Fruit fly (Drosophila melanogaster) whole organism, embryonic: ENCODE results near the gene pros.

ENCODE experiments used
- CG10274 ChIP-seq: fragments of 200-800 bp; sonication (Bioruptor generic); optimal IDR thresholded peaks from 3 replicates; lab custom pipeline; 2017; ENCODE audit warnings: missing biosample characterization, mild to moderate bottlenecking, missing genetic modification characterization
- CG10431 ChIP-seq: fragments of 200-800 bp; sonication (Bioruptor generic); optimal IDR thresholded peaks from 3 replicates; lab custom pipeline; 2018; ENCODE audit warnings: missing biosample characterization, mild to moderate bottlenecking, missing genetic modification characterization
- CG11247 ChIP-seq: fragments of 200-800 bp; sonication (Bioruptor generic); IDR thresholded peaks from 2 replicates; pipeline ENCODE4 v1.3.6; 2022; ENCODE audit warnings: missing biosample characterization, missing genetic modification characterization
- CG12659 ChIP-seq: fragments of 200-800 bp; sonication (Bioruptor generic); optimal IDR thresholded peaks from 3 replicates; lab custom pipeline; 2017; ENCODE audit warnings: mild to moderate bottlenecking, missing biosample characterization, missing genetic modification reagents, missing genetic modification characterization
- CG13775 ChIP-seq: fragments of 200-800 bp; sonication (Bioruptor generic); optimal IDR thresholded peaks from 3 replicates; lab custom pipeline; 2017; ENCODE audit warnings: missing biosample characterization, mild to moderate bottlenecking, missing genetic modification characterization
- CG14441 ChIP-seq: fragments of 200-800 bp; sonication (Bioruptor generic); IDR thresholded peaks from 2 replicates; pipeline ENCODE4 v1.3.6; 2022; ENCODE audit warnings: missing biosample characterization, missing genetic modification characterization
- CG15479 ChIP-seq: fragments of 200-800 bp; sonication (Bioruptor generic); optimal IDR thresholded peaks from 3 replicates; lab custom pipeline; 2019; ENCODE audit warnings: missing biosample characterization, mild to moderate bottlenecking, missing genetic modification characterization, moderate library complexity
- CG1647 ChIP-seq: fragments of 200-800 bp; sonication (Bioruptor generic); optimal IDR thresholded peaks from 3 replicates; lab custom pipeline; 2016; ENCODE audit warnings: missing biosample characterization, missing genetic modification characterization
- CG3726 ChIP-seq: fragments of 200-800 bp; sonication (Bioruptor generic); IDR thresholded peaks from 3 replicates; pipeline ENCODE4, ENCODE4 v1.3.6; 2022; ENCODE audit warnings: missing biosample characterization, missing genetic modification characterization
- CG4360 ChIP-seq: fragments of 200-800 bp; sonication (Bioruptor generic); IDR thresholded peaks from 2 replicates; pipeline ENCODE4 v1.3.6; 2022; ENCODE audit warnings: missing biosample characterization, missing genetic modification characterization
- CG43689 ChIP-seq: fragments of 200-800 bp; sonication (Bioruptor generic); IDR thresholded peaks from 2 replicates; pipeline ENCODE4 v1.3.6; 2022; ENCODE audit warnings: missing biosample characterization, missing genetic modification characterization
- CG6854 ChIP-seq: fragments of 200-800 bp; sonication (Bioruptor generic); optimal IDR thresholded peaks from 3 replicates; lab custom pipeline; 2017; ENCODE audit warnings: missing biosample characterization, mild to moderate bottlenecking, missing genetic modification characterization
- CG7839 ChIP-seq: fragments of 200-800 bp; sonication (Bioruptor generic); optimal IDR thresholded peaks from 3 replicates; lab custom pipeline; 2018; ENCODE audit warnings: missing biosample characterization, mild to moderate bottlenecking, missing genetic modification characterization, moderate library complexity
- CG8089 ChIP-seq: fragments of 200-800 bp; sonication (Bioruptor generic); optimal IDR thresholded peaks from 3 replicates; lab custom pipeline; 2016; ENCODE audit warnings: missing biosample characterization, missing genetic modification characterization
- CG8924 ChIP-seq: fragments of 200-800 bp; optimal IDR thresholded peaks from 3 replicates; lab custom pipeline; 2019; ENCODE audit warnings: missing biosample characterization, mild to moderate bottlenecking, missing genetic modification characterization, moderate library complexity
- CHES-1-like ChIP-seq: fragments of 200-800 bp; sonication (Bioruptor generic); optimal IDR thresholded peaks from 2 replicates; lab custom pipeline; 2016; ENCODE audit warnings: missing biosample characterization, missing genetic modification characterization
- CrebB ChIP-seq: fragments of 200-800 bp; sonication (Bioruptor generic); optimal IDR thresholded peaks from 3 replicates; lab custom pipeline; 2018; ENCODE audit warnings: missing biosample characterization, mild to moderate bottlenecking, missing genetic modification characterization
- Drgx ChIP-seq: fragments of 200-800 bp; sonication (Bioruptor generic); IDR thresholded peaks from 2 replicates; pipeline ENCODE4 v1.3.6; 2022; ENCODE audit warnings: missing biosample characterization, missing genetic modification characterization
- HLH3B ChIP-seq: fragments of 200-800 bp; sonication (Bioruptor generic); IDR thresholded peaks from 2 replicates; pipeline ENCODE4 v1.3.6; 2022; ENCODE audit warnings: missing biosample characterization, missing genetic modification characterization
- HmgD ChIP-seq: fragments of 200-800 bp; sonication (Bioruptor generic); optimal IDR thresholded peaks from 3 replicates; lab custom pipeline; 2016; ENCODE audit warnings: missing biosample characterization, missing genetic modification characterization
- Hmr ChIP-seq: fragments of 200-800 bp; sonication (Bioruptor generic); optimal IDR thresholded peaks from 3 replicates; lab custom pipeline; 2017; ENCODE audit warnings: mild to moderate bottlenecking, missing biosample characterization, missing genetic modification reagents, missing genetic modification characterization
- Hr51 ChIP-seq, 2 experiments: fragments of 200-800 bp; sonication (Bioruptor generic); optimal IDR thresholded peaks; 2 replicates in 1 of 2; 3 replicates in 1 of 2; lab custom pipeline; 2016 to 2018; ENCODE audit warnings: missing biosample characterization in 2 of 2, missing genetic modification characterization in 2 of 2, mild to moderate bottlenecking in 1 of 2, moderate library complexity in 1 of 2
- Kr ChIP-seq: fragments of 200-800 bp; sonication (Bioruptor generic); optimal IDR thresholded peaks from 2 replicates; lab custom pipeline; 2017; ENCODE audit warnings: missing biosample characterization, mild to moderate bottlenecking, missing genetic modification characterization
- Max ChIP-seq: fragments of 200-800 bp; sonication (Bioruptor generic); optimal IDR thresholded peaks from 2 replicates; lab custom pipeline; 2016; ENCODE audit warnings: missing biosample characterization, mild to moderate bottlenecking, missing genetic modification characterization
- NK7.1 ChIP-seq: fragments of 200-800 bp; sonication (Bioruptor generic); optimal IDR thresholded peaks from 3 replicates; lab custom pipeline; 2016; ENCODE audit warnings: missing biosample characterization, missing genetic modification characterization
- Nf-YA ChIP-seq: fragments of 200-800 bp; sonication (Bioruptor generic); IDR thresholded peaks from 2 replicates; pipeline ENCODE4 v1.3.6; 2022; ENCODE audit warnings: missing biosample characterization, missing genetic modification characterization
- Nf-YB ChIP-seq: fragments of 200-800 bp; sonication (Bioruptor generic); optimal IDR thresholded peaks from 3 replicates; lab custom pipeline; 2019; ENCODE audit warnings: missing biosample characterization, mild to moderate bottlenecking, missing genetic modification characterization, moderate library complexity
- Poxn ChIP-seq: fragments of 200-800 bp; sonication (Bioruptor generic); IDR thresholded peaks from 2 replicates; pipeline ENCODE4 v1.3.6; 2022; ENCODE audit warnings: missing biosample characterization, missing genetic modification characterization
- Ravus ChIP-seq: fragments of 200-800 bp; sonication (Bioruptor generic); IDR thresholded peaks from 2 replicates; pipeline ENCODE4 v1.3.6; 2022; ENCODE audit warnings: missing biosample characterization, missing genetic modification characterization
- Rfx ChIP-seq: fragments of 200-800 bp; sonication (Bioruptor generic); IDR thresholded peaks from 2 replicates; pipeline ENCODE4 v1.3.6; 2022; ENCODE audit warnings: missing biosample characterization, missing genetic modification characterization
- Spps ChIP-seq: fragments of 200-800 bp; sonication (Bioruptor generic); optimal IDR thresholded peaks from 2 replicates; lab custom pipeline; 2018; ENCODE audit warnings: missing biosample characterization, mild to moderate bottlenecking, missing genetic modification characterization
- Sry-β ChIP-seq: fragments of 200-800 bp; sonication (Bioruptor generic); optimal IDR thresholded peaks from 2 replicates; lab custom pipeline; 2018; ENCODE audit warnings: missing biosample characterization, mild to moderate bottlenecking, missing genetic modification characterization, moderate library complexity
- Trl ChIP-seq, 3 experiments: fragments of >200 bp in 2 of 3; fragments of 200-800 bp in 1 of 3; sonication (Bioruptor generic) in 1 of 3; optimal IDR thresholded peaks; 2 replicates in 1 of 3; 3 replicates in 2 of 3; lab custom pipeline; 2016 to 2017; ENCODE audit warnings: missing biosample characterization in 1 of 3, missing genetic modification characterization in 1 of 3
- ap ChIP-seq: fragments of 200-800 bp; sonication (Bioruptor generic); IDR thresholded peaks from 2 replicates; pipeline ENCODE4 v1.3.6; 2022; ENCODE audit warnings: missing biosample characterization, missing genetic modification characterization
- ara ChIP-seq: fragments of 200-800 bp; sonication (Bioruptor generic); IDR thresholded peaks from 2 replicates; pipeline ENCODE4 v1.3.6; 2022; ENCODE audit warnings: missing biosample characterization, missing genetic modification characterization
- az2 ChIP-seq: fragments of 200-800 bp; sonication (Bioruptor generic); optimal IDR thresholded peaks from 3 replicates; lab custom pipeline; 2016; ENCODE audit warnings: missing biosample characterization, missing genetic modification characterization
- br ChIP-seq: fragments of >200 bp; optimal IDR thresholded peaks from 2 replicates; lab custom pipeline; 2017
- cg ChIP-seq: fragments of 200-800 bp; sonication (Bioruptor generic); optimal IDR thresholded peaks from 3 replicates; lab custom pipeline; 2019; ENCODE audit warnings: missing biosample characterization, mild to moderate bottlenecking, missing genetic modification characterization, moderate library complexity
- kni ChIP-seq: fragments of 200-800 bp; sonication (Bioruptor generic); optimal IDR thresholded peaks from 3 replicates; lab custom pipeline; 2017; ENCODE audit warnings: mild to moderate bottlenecking, missing biosample characterization, missing genetic modification reagents, missing genetic modification characterization
- mam ChIP-seq: fragments of 200-800 bp; sonication (Bioruptor generic); optimal IDR thresholded peaks from 3 replicates; lab custom pipeline; 2016; ENCODE audit warnings: missing biosample characterization, missing genetic modification characterization
- odd ChIP-seq: fragments of 200-800 bp; sonication (Bioruptor generic); optimal IDR thresholded peaks from 2 replicates; lab custom pipeline; 2017; ENCODE audit warnings: missing biosample characterization, mild to moderate bottlenecking, missing genetic modification characterization
- pan ChIP-seq, 4 experiments: fragments of >200 bp in 3 of 4; fragments of 200-800 bp in 1 of 4; sonication (Bioruptor generic) in 1 of 4; optimal IDR thresholded peaks in 3 of 4; IDR thresholded peaks in 1 of 4; 2 replicates each; pipeline versions ENCODE4 v1.3.6 to Lab custom; 2017 to 2022; ENCODE audit warnings: missing biosample characterization in 2 of 4, missing genetic modification characterization in 2 of 4, mixed read lengths in 1 of 4
- pb ChIP-seq: fragments of 200-800 bp; sonication (Bioruptor generic); optimal IDR thresholded peaks from 3 replicates; lab custom pipeline; 2016; ENCODE audit warnings: missing biosample characterization, missing genetic modification characterization
- sc ChIP-seq, 3 experiments: fragments of >200 bp in 2 of 3; fragments of 200-800 bp in 1 of 3; sonication (Bioruptor generic) in 1 of 3; optimal IDR thresholded peaks; 2 replicates in 2 of 3; 3 replicates in 1 of 3; lab custom pipeline; 2017; ENCODE audit warnings: mild to moderate bottlenecking in 1 of 3, missing biosample characterization in 1 of 3, missing genetic modification characterization in 1 of 3, missing genetic modification reagents in 1 of 3
- shn ChIP-seq: fragments of 200-800 bp; sonication (Bioruptor generic); optimal IDR thresholded peaks from 3 replicates; lab custom pipeline; 2016; ENCODE audit warnings: missing biosample characterization, missing genetic modification characterization
- sqz ChIP-seq: fragments of 200-800 bp; sonication (Bioruptor generic); optimal IDR thresholded peaks from 3 replicates; lab custom pipeline; 2018; ENCODE audit warnings: missing biosample characterization, mild to moderate bottlenecking, missing genetic modification characterization
- tin ChIP-seq: fragments of 200-800 bp; sonication (Bioruptor generic); optimal IDR thresholded peaks from 3 replicates; lab custom pipeline; 2016; ENCODE audit warnings: missing biosample characterization, missing genetic modification characterization
- zen2 ChIP-seq: fragments of 200-800 bp; sonication (Bioruptor generic); IDR thresholded peaks from 3 replicates; pipeline ENCODE4 v1.3.6; 2022; ENCODE audit warnings: missing biosample characterization, missing genetic modification characterization; ENCODE audit not compliant: partially characterized antibody

The pros gene

DNA sequence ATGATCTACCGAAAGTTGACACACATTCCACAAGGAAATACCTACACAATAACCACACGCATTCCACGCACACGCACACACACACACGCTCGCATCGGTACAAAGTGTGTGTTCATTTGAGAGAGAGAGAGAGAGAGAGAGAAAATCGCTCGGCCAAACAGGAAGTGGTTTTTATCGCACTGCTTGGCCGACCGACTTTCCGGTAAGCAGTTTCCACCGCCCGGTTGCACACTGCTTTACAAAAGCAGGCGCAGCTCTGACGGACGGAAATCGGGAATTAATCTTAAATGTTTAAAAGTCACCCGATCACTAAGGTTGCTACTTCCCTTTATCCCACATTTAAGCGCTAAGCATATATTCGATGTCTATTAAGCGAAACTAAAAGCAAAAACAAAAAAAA lies 64.5 kb downstream of the pros start (continued):
- peak; percentile 40 for TF ChIP-seq Nf-YB (GFP tag; lab: Kevin White, UChicago)
- TF ChIP-seq cg = no peak
- TF ChIP-seq sqz (GFP tag; lab: Kevin White, UChicago) = peak; percentile 72
- TF ChIP-seq CG43689 (GFP tag; lab: Robert Waterston, UW) = peak; percentile 52; the same call in 1 of the 2 replicates
- TF ChIP-seq sc (optimal IDR thresholded peaks at IDR 0.05; lab: Kevin White, UChicago) = no peak
- peak; percentile 74 for TF ChIP-seq sc (GFP tag; optimal IDR thresholded peaks at IDR 0.05; lab: Kevin White, UChicago)
- TF ChIP-seq mam (GFP tag; lab: Kevin White, UChicago) = no peak
- TF ChIP-seq CG13775 (GFP tag; lab: Kevin White, UChicago) = peak; percentile 83
- peak; percentile 59 for TF ChIP-seq CG10274 (GFP tag; lab: Kevin White, UChicago)
- TF ChIP-seq CG7839 (tag; lab: Kevin White, UChicago) = no peak
- peak; percentile 83 for TF ChIP-seq ara (GFP tag; lab: Robert Waterston, UW)
- peak; percentile 86 for TF ChIP-seq Kr (GFP tag; lab: Kevin White, UChicago)
- TF ChIP-seq CG6854 (GFP tag; lab: Kevin White, UChicago) = peak; percentile 56
- peak; percentile 34; the same call in 1 of the 2 replicates for TF ChIP-seq CG4360 (GFP tag; lab: Robert Waterston, UW)
- TF ChIP-seq pb (GFP tag; lab: Kevin White, UChicago) = peak; percentile 71
- peak; percentile 70; the same call in 1 of the 2 replicates for TF ChIP-seq HLH3B (GFP tag; lab: Robert Waterston, UW)
- 0 out of 2 replicates have a peak, but pooled peaks have one; percentile 34 for TF ChIP-seq Nf-YA (GFP tag; lab: Robert Waterston, UW)
- TF ChIP-seq Hmr = peak; percentile 51
- TF ChIP-seq CG14441 (GFP tag; lab: Robert Waterston, UW) = no peak; the same call in 1 of the 2 replicates
- TF ChIP-seq Max (GFP tag; lab: Kevin White, UChicago) = no peak
- no peak for TF ChIP-seq Ravus (GFP tag; lab: Robert Waterston, UW)
- peak; percentile 39 for TF ChIP-seq CG8924 (tag; lab: Kevin White, UChicago)
- TF ChIP-seq CG12659 (GFP tag; lab: Kevin White, UChicago) = peak; percentile 35
- peak in 1 of 2 experiments; percentile 33 for TF ChIP-seq Hr51 (GFP tag; optimal IDR thresholded peaks at IDR 0.05; lab: Kevin White, UChicago)
- TF ChIP-seq az2 (GFP tag; lab: Kevin White, UChicago) = peak; percentile 32
- peak; percentile 67 for TF ChIP-seq ap (GFP tag; lab: Robert Waterston, UW)
- TF ChIP-seq CG11247 (GFP tag; lab: Robert Waterston, UW) = no peak
- TF ChIP-seq CG15479 = peak; percentile 44
- peak in 1 of 2 experiments; percentile 8 for TF ChIP-seq Trl (optimal IDR thresholded peaks at IDR 0.05; lab: Kevin White, UChicago)
- peak; percentile 69 for TF ChIP-seq Trl (GFP tag; optimal IDR thresholded peaks at IDR 0.05; lab: Kevin White, UChicago)
- peak; percentile 59 for TF ChIP-seq odd (GFP tag; lab: Kevin White, UChicago)
- TF ChIP-seq Drgx (GFP tag; lab: Robert Waterston, UW) = no peak
- peak; percentile 30 for TF ChIP-seq Spps (tag; lab: Kevin White, UChicago)
- peak; percentile 59 for TF ChIP-seq HmgD (GFP tag; lab: Kevin White, UChicago)
- no peak for TF ChIP-seq kni (GFP tag; lab: Kevin White, UChicago)
- peak; percentile 65 for TF ChIP-seq CG8089
- peak; percentile 8 for TF ChIP-seq CG1647
- no peak; the same call in 1 of the 2 replicates for TF ChIP-seq Rfx (GFP tag; lab: Robert Waterston, UW)
- TF ChIP-seq NK7.1 (GFP tag; lab: Kevin White, UChicago) = peak; percentile 65
- TF ChIP-seq CG3726 (GFP tag; lab: Robert Waterston, UW) = 0 out of 3 replicates have a peak, but pooled peaks have one; percentile 38
- TF ChIP-seq Sry-β (GFP tag; lab: Kevin White, UChicago) = peak; percentile 33
- TF ChIP-seq zen2 (GFP tag; lab: Robert Waterston, UW) = no peak
- peak; percentile 50 for TF ChIP-seq shn
- no peak for TF ChIP-seq Poxn (GFP tag; lab: Robert Waterston, UW)
- TF ChIP-seq CrebB (tag; lab: Kevin White, UChicago) = peak; percentile 40
- peak; percentile 72 for TF ChIP-seq CG10431
- TF ChIP-seq tin = peak; percentile 57
- no peak for TF ChIP-seq CHES-1-like (GFP tag; lab: Kevin White, UChicago)
- TF ChIP-seq br = no peak
- TF ChIP-seq pan (optimal IDR thresholded peaks at IDR 0.05; lab: Kevin White, UChicago) = no peak
- TF ChIP-seq pan (GFP tag; optimal IDR thresholded peaks at IDR 0.05 in 1 of 2, IDR thresholded peaks at IDR 0.05 in 1 of 2) = no peak
